Fruit fly (Drosophila melanogaster): ENCODE results near the gene Eph.

DNA sequence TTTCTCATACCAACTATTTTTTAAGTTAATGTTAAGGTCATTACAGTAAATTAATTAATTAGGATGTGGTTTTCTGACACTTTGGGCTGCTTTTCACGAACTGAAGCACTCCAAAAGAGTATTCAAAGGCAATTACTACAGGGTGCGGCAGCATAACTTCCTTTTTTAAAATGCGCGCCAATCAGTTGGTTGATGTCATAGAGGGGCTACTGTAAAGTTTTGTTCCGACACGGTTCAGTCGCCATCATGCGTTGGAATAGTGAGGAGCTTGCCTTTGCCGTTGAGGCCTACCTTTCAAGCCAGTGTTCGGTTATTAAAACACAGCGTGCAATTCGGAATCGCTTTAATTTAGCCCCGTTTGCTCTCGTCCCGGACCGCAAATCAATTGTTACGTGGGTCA is 36.9 kb downstream of the Eph start:
- TF ChIP-seq knrl (GFP tag; IDR thresholded peaks at IDR 0.05; ENCODE audit: partially characterized antibody) (no peak), CG6689 (GFP tag; IDR thresholded peaks at IDR 0.05) (no peak), Jarid2 (GFP tag; optimal IDR thresholded peaks at IDR 0.05) (no peak)
